Fruit fly (Drosophila melanogaster): ENCODE measurements around the gene CG43694.

dm6 chr3R:23383723-23384122, 42.1 kb downstream of the CG43694 start:
- no peak for TF ChIP-seq CG6276 (GFP tag; optimal IDR thresholded peaks at IDR 0.05)
- no peak for TF ChIP-seq Sox102F (GFP tag; optimal IDR thresholded peaks at IDR 0.05)
- no peak for TF ChIP-seq svp (GFP tag)
- no peak for TF ChIP-seq lz (GFP tag; optimal IDR thresholded peaks at IDR 0.05)
- no peak for TF ChIP-seq OdsH (GFP tag; optimal IDR thresholded peaks at IDR 0.05)
- TF ChIP-seq CG8119 (GFP tag; IDR thresholded peaks at IDR 0.05), result no peak
- TF ChIP-seq cyc (GFP tag; optimal IDR thresholded peaks at IDR 0.05), result no peak
- no peak for TF ChIP-seq CG4318 (GFP tag; optimal IDR thresholded peaks at IDR 0.05)

All from whole organism, prepupa.